Fruit fly (Drosophila melanogaster) whole organism, adult: Measurements from ENCODE around the gene ps.
A peak's percentile ranks its signal among the peaks of the same experiment; 100 is the strongest.

Source experiments
- CG11617 ChIP-seq: fragments of 200-800 bp; sonication (Bioruptor generic); optimal IDR thresholded peaks from 2 replicates; lab custom pipeline; 2017; ENCODE audit warnings: mild to moderate bottlenecking, missing biosample characterization, missing genetic modification reagents, missing genetic modification characterization
- CG12768 ChIP-seq: fragments of 200-800 bp; sonication (Bioruptor generic); optimal IDR thresholded peaks from 2 replicates; lab custom pipeline; 2017; ENCODE audit warnings: missing biosample characterization, missing genetic modification characterization, mild to moderate bottlenecking, moderate library complexity, missing genetic modification reagents
- CG14711 ChIP-seq: fragments of 200-800 bp; sonication (Bioruptor generic); optimal IDR thresholded peaks from 2 replicates; lab custom pipeline; 2018; ENCODE audit warnings: missing biosample characterization, mild to moderate bottlenecking, missing genetic modification characterization, moderate library complexity
- CG1620 ChIP-seq: fragments of 200-800 bp; sonication (Bioruptor generic); optimal IDR thresholded peaks from 2 replicates; lab custom pipeline; 2016; ENCODE audit warnings: missing biosample characterization, missing genetic modification characterization
- CG33017 ChIP-seq: fragments of 200-800 bp; sonication (Bioruptor generic); optimal IDR thresholded peaks from 2 replicates; lab custom pipeline; 2018; ENCODE audit warnings: missing biosample characterization, mild to moderate bottlenecking, missing genetic modification characterization, moderate library complexity
- CG5204 ChIP-seq: fragments of 200-800 bp; sonication (Bioruptor generic); optimal IDR thresholded peaks from 2 replicates; lab custom pipeline; 2016; ENCODE audit warnings: missing biosample characterization, missing genetic modification characterization
- CG7045 ChIP-seq: fragments of 200-800 bp; sonication (Bioruptor generic); optimal IDR thresholded peaks from 2 replicates; lab custom pipeline; 2017; ENCODE audit warnings: missing biosample characterization, mild to moderate bottlenecking, missing genetic modification characterization
- CG7101 ChIP-seq: fragments of 200-800 bp; sonication (Bioruptor generic); optimal IDR thresholded peaks from 2 replicates; lab custom pipeline; 2018; ENCODE audit warnings: missing biosample characterization, mild to moderate bottlenecking, missing genetic modification characterization, moderate library complexity
- Clk ChIP-seq: fragments of 200-800 bp; sonication (Bioruptor generic); optimal IDR thresholded peaks from 2 replicates; lab custom pipeline; 2017; ENCODE audit warnings: missing biosample characterization, missing genetic modification characterization
- Crg-1 ChIP-seq: fragments of 200-800 bp; sonication (Bioruptor generic); optimal IDR thresholded peaks from 2 replicates; lab custom pipeline; 2016; ENCODE audit warnings: missing biosample characterization, missing genetic modification characterization
- Hr96 ChIP-seq: fragments of 200-800 bp; sonication (Bioruptor generic); optimal IDR thresholded peaks from 2 replicates; lab custom pipeline; 2016; ENCODE audit warnings: missing biosample characterization, missing genetic modification characterization
- Mnt ChIP-seq: fragments of 200-800 bp; sonication (Bioruptor generic); optimal IDR thresholded peaks from 2 replicates; lab custom pipeline; 2016; ENCODE audit warnings: missing biosample characterization, mild to moderate bottlenecking, missing genetic modification characterization
- bab1 ChIP-seq: fragments of 200-800 bp; sonication (Bioruptor generic); optimal IDR thresholded peaks from 3 replicates; lab custom pipeline; 2019; ENCODE audit warnings: missing biosample characterization, mild to moderate bottlenecking, missing genetic modification characterization, moderate library complexity
- cic ChIP-seq: fragments of 200-800 bp; sonication (Bioruptor generic); optimal IDR thresholded peaks from 2 replicates; lab custom pipeline; 2017; ENCODE audit warnings: missing biosample characterization, mild to moderate bottlenecking, missing genetic modification characterization, moderate library complexity
- cnc ChIP-seq, 2 experiments: fragments of >200 bp; optimal IDR thresholded peaks; 2 replicates each; lab custom pipeline; 2017
- kay ChIP-seq: fragments of 200-800 bp; sonication (Bioruptor generic); peaks from one replicate; lab custom pipeline; 2016; ENCODE audit warnings: missing biosample characterization, missing genetic modification characterization, borderline replicate concordance
- ovo ChIP-seq: fragments of 200-800 bp; sonication (Bioruptor generic); optimal IDR thresholded peaks from 2 replicates; lab custom pipeline; 2016; ENCODE audit warnings: missing biosample characterization, missing genetic modification characterization
- pad ChIP-seq: fragments of 200-800 bp; sonication (Bioruptor generic); optimal IDR thresholded peaks from 3 replicates; lab custom pipeline; 2017; ENCODE audit warnings: missing biosample characterization, missing genetic modification characterization, mild to moderate bottlenecking, moderate library complexity, missing genetic modification reagents
- tj ChIP-seq: fragments of 200-800 bp; sonication (Bioruptor generic); optimal IDR thresholded peaks from 3 replicates; lab custom pipeline; 2017; ENCODE audit warnings: missing biosample characterization, mild to moderate bottlenecking, missing genetic modification characterization, moderate library complexity
- toe ChIP-seq: fragments of 200-800 bp; sonication (Bioruptor generic); optimal IDR thresholded peaks from 2 replicates; lab custom pipeline; 2016; ENCODE audit warnings: missing biosample characterization, missing genetic modification characterization

Gene ps

DNA sequence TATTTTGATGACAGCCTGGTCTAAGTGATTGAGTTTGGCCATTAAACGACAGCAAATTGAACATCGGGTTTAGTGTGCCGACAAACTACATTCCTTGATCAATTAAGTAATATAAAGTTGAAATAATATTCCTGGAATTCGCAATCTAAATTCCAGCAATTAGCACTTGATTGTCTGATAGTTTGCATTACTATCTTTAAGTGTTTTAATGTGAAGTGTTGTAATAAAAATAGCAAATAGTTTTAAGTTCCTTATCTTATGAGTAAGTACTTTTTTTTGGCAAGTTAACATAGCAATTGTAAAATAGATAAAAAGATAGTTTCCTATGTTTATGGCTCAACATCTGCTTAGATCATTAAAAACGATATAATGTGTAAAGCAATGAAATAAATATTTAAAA is 29.4 kb upstream of the ps start:
- TF ChIP-seq CG7101: no peak
- TF ChIP-seq bab1 (GFP tag; lab: Kevin White, UChicago): no peak
- TF ChIP-seq CG1620 (GFP tag; lab: Kevin White, UChicago): no peak
- TF ChIP-seq ovo (GFP tag; lab: Kevin White, UChicago): no peak
- peak; percentile 50 for TF ChIP-seq kay (GFP tag; lab: Kevin White, UChicago)
- no peak for TF ChIP-seq cic (GFP tag; lab: Kevin White, UChicago)
- no peak for TF ChIP-seq CG33017 (tag; lab: Kevin White, UChicago)
- no peak for TF ChIP-seq Clk (GFP tag; lab: Kevin White, UChicago)

DNA sequence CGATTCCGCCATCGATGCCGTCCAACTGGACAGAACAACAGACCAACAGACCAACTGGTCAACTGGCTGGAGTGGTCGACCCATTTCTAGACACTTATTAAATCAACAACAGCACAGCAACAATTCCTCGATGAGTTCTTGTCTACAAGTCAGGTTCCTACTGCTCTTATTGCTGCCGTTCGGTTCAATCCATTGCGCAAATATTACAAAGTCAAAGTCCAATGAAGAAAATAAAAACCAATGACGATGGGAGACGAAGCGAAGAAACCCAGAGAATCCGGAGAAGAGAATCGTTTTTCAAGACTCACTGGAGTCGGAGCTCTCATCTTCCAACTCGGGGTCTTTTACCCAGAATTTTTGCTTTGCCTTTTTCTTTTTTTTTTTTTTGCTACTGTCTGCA is 28.8 kb upstream of the ps start:
- TF ChIP-seq Clk (GFP tag; lab: Kevin White, UChicago) (no peak), Crg-1 (no peak), bab1 (GFP tag; lab: Kevin White, UChicago) (no peak), tj (GFP tag; lab: Kevin White, UChicago) (peak; percentile 59), CG14711 (tag; lab: Kevin White, UChicago) (no peak), CG33017 (tag; lab: Kevin White, UChicago) (no peak)

DNA sequence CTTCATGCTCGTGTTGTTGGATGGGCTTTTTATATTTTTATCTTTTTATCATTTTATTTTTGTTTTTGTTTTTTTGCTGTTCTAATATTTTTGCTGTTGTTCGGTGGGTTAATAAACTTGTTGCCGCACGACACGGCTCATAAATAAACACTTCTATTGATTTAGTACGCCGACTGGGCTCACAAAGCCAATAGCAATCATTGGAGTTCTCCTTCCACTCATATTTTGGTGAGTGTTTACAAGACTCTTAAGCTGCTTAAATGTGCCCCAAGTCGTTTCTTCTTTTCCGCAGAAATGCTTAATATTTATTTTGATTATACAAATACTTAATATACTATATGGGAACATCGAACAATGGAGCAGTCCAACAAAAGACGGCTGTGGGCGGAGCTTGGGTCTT is 27.5 kb upstream of the ps start:
- TF ChIP-seq pad (GFP tag; lab: Kevin White, UChicago) (no peak), Crg-1 (no peak), bab1 (GFP tag; lab: Kevin White, UChicago) (no peak), CG14711 (tag; lab: Kevin White, UChicago) (no peak), cnc (optimal IDR thresholded peaks at IDR 0.05; lab: Kevin White, UChicago) (no peak), CG7101 (no peak), toe (GFP tag; lab: Kevin White, UChicago) (no peak), Hr96 (GFP tag; lab: Kevin White, UChicago) (no peak), ovo (GFP tag; lab: Kevin White, UChicago) (no peak), kay (GFP tag; lab: Kevin White, UChicago) (no peak), Clk (GFP tag; lab: Kevin White, UChicago) (no peak), Mnt (GFP tag; lab: Kevin White, UChicago) (no peak)

DNA sequence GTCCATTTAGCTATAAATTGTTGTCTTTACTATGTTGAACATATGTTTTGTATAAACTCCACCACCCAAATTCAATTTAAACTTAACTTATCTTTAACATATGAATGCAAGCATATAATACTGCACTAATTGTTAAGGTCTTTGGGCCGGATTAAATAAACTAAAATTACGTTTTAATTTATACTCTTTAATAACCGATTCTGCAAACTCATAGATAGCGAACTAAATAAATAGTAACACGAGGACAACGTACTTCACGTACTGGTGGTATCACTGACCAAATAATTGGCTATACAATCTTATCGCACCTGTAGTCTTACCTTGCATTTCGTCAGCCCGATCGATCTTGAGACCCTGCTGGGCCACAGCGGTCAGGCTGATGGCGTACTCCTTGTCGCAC is 25.3 kb upstream of the ps start:
- no peak for TF ChIP-seq Clk (GFP tag; lab: Kevin White, UChicago)
- TF ChIP-seq cnc (optimal IDR thresholded peaks at IDR 0.05; lab: Kevin White, UChicago): no peak
- no peak for TF ChIP-seq CG1620 (GFP tag; lab: Kevin White, UChicago)

DNA sequence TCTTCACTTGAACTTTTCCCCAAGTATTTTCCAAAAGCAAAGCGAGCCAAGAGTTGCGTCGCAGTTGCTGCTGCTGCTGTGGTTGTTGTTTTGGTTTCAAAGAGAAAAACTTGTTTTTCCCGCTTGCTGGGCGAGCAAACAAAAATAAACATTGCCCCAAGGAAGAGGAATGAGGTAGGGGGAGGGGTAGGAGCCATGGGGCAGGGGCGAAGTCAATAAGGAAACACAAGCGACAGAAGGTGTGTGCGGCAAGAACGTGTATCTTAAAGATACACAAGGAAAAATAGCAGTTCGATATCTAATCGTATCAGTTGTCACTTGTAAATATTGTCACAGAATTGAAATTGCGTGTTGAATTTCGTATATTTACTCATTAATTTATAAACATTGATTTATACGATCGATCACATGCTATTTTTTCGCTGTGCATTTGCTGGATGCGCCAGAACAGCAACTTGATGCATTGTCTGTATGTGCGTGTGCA is 24.2 kb upstream of the ps start:
- peak; percentile 29 for TF ChIP-seq CG14711 (tag; lab: Kevin White, UChicago)
- no peak for TF ChIP-seq ovo (GFP tag; lab: Kevin White, UChicago)
- no peak for TF ChIP-seq CG12768 (GFP tag; lab: Kevin White, UChicago)

DNA sequence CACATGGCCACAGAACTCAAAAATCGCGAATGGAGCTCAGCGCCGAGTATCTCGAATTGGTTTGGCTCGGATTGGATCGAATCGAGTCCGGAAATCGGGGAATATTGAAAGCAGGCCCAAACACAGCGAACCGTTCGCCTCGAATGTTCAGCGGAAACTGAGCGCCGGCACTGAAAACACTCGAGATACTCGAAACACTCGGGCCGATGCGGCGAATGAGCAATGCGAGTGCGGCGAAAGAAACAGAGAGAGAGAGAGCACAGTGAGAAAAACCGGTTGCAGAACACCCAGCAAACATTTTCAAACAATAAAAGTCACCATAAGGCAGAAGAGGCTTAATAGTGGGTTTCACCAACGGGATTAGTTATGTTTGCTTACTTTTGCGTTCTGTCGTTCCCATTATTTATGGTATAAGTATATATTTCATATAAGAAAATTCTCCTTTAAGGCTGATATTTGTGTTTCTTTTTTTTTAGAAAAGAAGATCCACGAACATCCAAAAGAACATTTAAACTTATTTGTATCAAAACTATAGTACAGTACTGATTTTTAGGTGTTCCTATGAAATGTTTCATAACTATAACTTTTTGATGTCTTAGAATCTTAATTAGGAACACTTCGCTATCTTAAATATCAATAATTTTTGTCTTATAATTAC is 23.2 kb upstream of the ps start, which contains the start of gene FER:
FER (minus strand) TSS at position 162 of the 658 bp plus-strand sequence.
- TF ChIP-seq CG33017 (tag; lab: Kevin White, UChicago): peak; percentile 26
- TF ChIP-seq kay (GFP tag; lab: Kevin White, UChicago): no peak
- TF ChIP-seq pad (GFP tag; lab: Kevin White, UChicago): no peak
- no peak for TF ChIP-seq CG14711 (tag; lab: Kevin White, UChicago)
- TF ChIP-seq CG11617 (GFP tag; lab: Kevin White, UChicago): peak; percentile 25
- peak; percentile 28 for TF ChIP-seq CG7045 (GFP tag; lab: Kevin White, UChicago)
- no peak for TF ChIP-seq cnc (optimal IDR thresholded peaks at IDR 0.05; lab: Kevin White, UChicago)
- peak; percentile 35 for TF ChIP-seq Hr96 (GFP tag; lab: Kevin White, UChicago)
- TF ChIP-seq Crg-1: no peak
- TF ChIP-seq ovo (GFP tag; lab: Kevin White, UChicago): no peak
- TF ChIP-seq CG12768 (GFP tag; lab: Kevin White, UChicago): peak; percentile 36
- TF ChIP-seq cic (GFP tag; lab: Kevin White, UChicago): no peak
- TF ChIP-seq Mnt (GFP tag; lab: Kevin White, UChicago): peak; percentile 60
- peak; percentile 14 for TF ChIP-seq CG1620 (GFP tag; lab: Kevin White, UChicago)
- peak; percentile 45 for TF ChIP-seq tj (GFP tag; lab: Kevin White, UChicago)
- TF ChIP-seq CG5204 (GFP tag; lab: Kevin White, UChicago): no peak
- TF ChIP-seq bab1 (GFP tag; lab: Kevin White, UChicago): peak; percentile 22
- peak; percentile 28 for TF ChIP-seq CG7101
- no peak for TF ChIP-seq Clk (GFP tag; lab: Kevin White, UChicago)
- peak; percentile 25 for TF ChIP-seq toe (GFP tag; lab: Kevin White, UChicago)

DNA sequence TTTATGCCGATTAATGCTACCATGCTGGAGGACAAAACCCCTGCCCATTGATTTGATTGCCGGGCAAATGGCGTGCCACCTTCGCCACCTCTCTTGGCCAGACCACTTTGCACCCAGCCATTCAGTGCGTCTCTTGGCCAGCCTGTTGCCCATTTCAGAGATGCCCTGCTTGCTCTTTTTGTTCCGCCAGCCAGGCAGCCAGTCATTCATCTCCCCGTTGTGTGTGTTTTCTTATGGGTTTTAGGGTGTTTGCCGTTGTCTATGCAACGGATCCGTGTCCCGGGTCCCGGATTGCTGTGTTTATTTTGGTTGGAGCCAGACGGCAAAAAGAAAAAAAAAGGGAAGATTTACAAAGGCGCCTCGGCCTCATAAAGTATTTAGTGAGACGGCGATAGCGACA is 21.7 kb upstream of the ps start:
- TF ChIP-seq Hr96 (GFP tag; lab: Kevin White, UChicago): no peak
- no peak for TF ChIP-seq Mnt (GFP tag; lab: Kevin White, UChicago)
- TF ChIP-seq CG12768 (GFP tag; lab: Kevin White, UChicago): no peak
- TF ChIP-seq pad (GFP tag; lab: Kevin White, UChicago): no peak
- no peak for TF ChIP-seq toe (GFP tag; lab: Kevin White, UChicago)
- TF ChIP-seq ovo (GFP tag; lab: Kevin White, UChicago): no peak
- TF ChIP-seq CG5204 (GFP tag; lab: Kevin White, UChicago): no peak
- TF ChIP-seq Clk (GFP tag; lab: Kevin White, UChicago): no peak
- TF ChIP-seq Crg-1: no peak
- TF ChIP-seq cic (GFP tag; lab: Kevin White, UChicago): no peak
- TF ChIP-seq CG33017 (tag; lab: Kevin White, UChicago): no peak
- TF ChIP-seq CG14711 (tag; lab: Kevin White, UChicago): no peak
- no peak for TF ChIP-seq cnc (optimal IDR thresholded peaks at IDR 0.05; lab: Kevin White, UChicago)
